Worm (Caenorhabditis elegans): ENCODE measurements around the gene mut-7.

Gene mut-7

DNA sequence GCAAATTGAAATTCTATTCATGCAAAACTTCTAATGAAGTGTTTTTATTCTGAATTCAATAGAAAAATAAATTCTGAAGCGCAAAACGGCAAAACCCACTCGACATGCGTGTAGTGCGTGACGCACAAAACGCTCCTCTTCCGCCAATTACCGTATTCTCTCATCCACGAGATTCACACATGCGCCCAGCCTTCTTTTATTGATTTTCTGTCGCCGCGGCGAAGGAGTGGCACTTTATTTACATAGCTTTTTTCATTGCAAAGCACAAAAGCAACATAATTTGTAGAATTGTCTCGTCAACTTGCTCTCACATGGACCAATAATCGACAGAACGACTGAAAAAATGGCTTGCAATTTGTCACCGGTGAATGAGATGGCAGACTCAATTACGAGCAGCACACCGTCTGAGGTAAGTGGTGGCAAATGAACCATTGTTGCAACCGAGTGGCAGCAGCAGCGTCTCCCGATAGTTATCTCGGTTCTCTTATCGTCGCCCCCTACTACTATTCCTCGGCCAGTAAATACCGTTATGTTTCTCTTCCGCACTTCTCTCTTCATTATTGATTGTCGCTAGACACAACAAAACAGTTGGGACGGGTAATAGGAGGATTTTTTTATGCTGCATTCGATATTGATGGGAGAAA is 4.0 kb upstream of the mut-7 start, which contains the start of gene unc-16:
unc-16 (plus strand) TSS at position 243 of the 644 bp plus-strand sequence.
- TF ChIP-seq athp-1 (tag; optimal IDR thresholded peaks at IDR 0.05) (peak; percentile 62), sdz-38 (tag; optimal IDR thresholded peaks at IDR 0.05) (no peak), C06A6.2 (GFP tag; conservative IDR thresholded peaks at IDR 0.05) (0 out of 2 replicates have a peak, but pooled peaks have one; percentile 31), lsl-1 (GFP tag; optimal IDR thresholded peaks at IDR 0.05) (peak; percentile 76), let-526 (GFP tag; IDR thresholded peaks at IDR 0.05) (no peak; the same call in 1 of the 2 replicates), lin-40 (tag; optimal IDR thresholded peaks at IDR 0.05) (peak; percentile 85), lin-26 (GFP tag; IDR thresholded peaks at IDR 0.05) (peak; percentile 26; the same call in 1 of the 2 replicates), die-1 (tag; optimal IDR thresholded peaks at IDR 0.05) (no peak), xnd-1 (tag; optimal IDR thresholded peaks at IDR 0.05) (no peak), egl-18 (GFP tag; IDR thresholded peaks at IDR 0.05) (no peak), F33H1.4 (GFP tag; IDR thresholded peaks at IDR 0.05) (peak; percentile 50; the same call in 1 of the 2 replicates), ceh-91 (GFP tag; IDR thresholded peaks at IDR 0.05) (no peak), ama-1 (optimal IDR thresholded peaks at IDR 0.05) (peak; percentile 25), ama-1 (GFP tag; optimal IDR thresholded peaks at IDR 0.05) (no peak), dpl-1 (GFP tag; optimal IDR thresholded peaks at IDR 0.05) (peak; percentile 34), chd-7 (tag; optimal IDR thresholded peaks at IDR 0.05) (no peak), B0336.3 (GFP tag; IDR thresholded peaks at IDR 0.05) (peak; percentile 59), nhr-80 (tag; optimal IDR thresholded peaks at IDR 0.05) (peak; percentile 70), F23B12.7 (tag; optimal IDR thresholded peaks at IDR 0.05; ENCODE audit: insufficient read depth) (no peak), pbrm-1 (GFP tag; IDR thresholded peaks at IDR 0.05) (peak; percentile 72), tbp1 (GFP tag; optimal IDR thresholded peaks at IDR 0.05) (peak; percentile 42), F52B5.7 (tag; optimal IDR thresholded peaks at IDR 0.05) (no peak), ztf-25 (GFP tag; IDR thresholded peaks at IDR 0.05) (no peak), ztf-18 (tag; optimal IDR thresholded peaks at IDR 0.05) (peak; percentile 54), mcd-1 (GFP tag; IDR thresholded peaks at IDR 0.05) (peak; percentile 89), F10E7.11 (tag; optimal IDR thresholded peaks at IDR 0.05) (no peak), F55B11.4 (tag; optimal IDR thresholded peaks at IDR 0.05; ENCODE audit: borderline replicate concordance, insufficient read depth) (no peak), efl-1 (GFP tag; optimal IDR thresholded peaks at IDR 0.05) (peak; percentile 19), snpc-1.1 (tag; optimal IDR thresholded peaks at IDR 0.05; ENCODE audit: insufficient read depth) (no peak), lin-35 (GFP tag; optimal IDR thresholded peaks at IDR 0.05) (peak in 1 of 3 experiments; percentile 82), K12H6.12 (tag; optimal IDR thresholded peaks at IDR 0.05) (peak; percentile 72), B0035.1 (tag; optimal IDR thresholded peaks at IDR 0.05) (no peak), F39B2.1 (GFP tag; IDR thresholded peaks at IDR 0.05) (no peak), ets-4 (GFP tag; optimal IDR thresholded peaks at IDR 0.05) (no peak), repo-1 (tag; optimal IDR thresholded peaks at IDR 0.05) (peak; percentile 46), C17E4.6 (GFP tag; IDR thresholded peaks at IDR 0.05) (0 out of 2 replicates have a peak, but pooled peaks have one; percentile 36), let-607 (tag; optimal IDR thresholded peaks at IDR 0.05) (peak; percentile 51 to 58), ztf-3 (GFP tag; optimal IDR thresholded peaks at IDR 0.05) (no peak), Y53G8AR.9 (GFP tag; conservative IDR thresholded peaks at IDR 0.05) (0 out of 2 replicates have a peak, but pooled peaks have one; percentile 17), hmg-1.2 (GFP tag; IDR thresholded peaks at IDR 0.05) (peak; percentile 33; the same call in 1 of the 2 replicates), ekl-4 (GFP tag; IDR thresholded peaks at IDR 0.05) (peak; percentile 84), madf-10 (tag; optimal IDR thresholded peaks at IDR 0.05) (peak; percentile 45), hrde-1 (tag; optimal IDR thresholded peaks at IDR 0.05; ENCODE audit: borderline replicate concordance) (no peak), gei-17 (GFP tag; optimal IDR thresholded peaks at IDR 0.05) (no peak), K11D2.4 (GFP tag; IDR thresholded peaks at IDR 0.05) (peak; percentile 87), rcor-1 (GFP tag; IDR thresholded peaks at IDR 0.05) (peak; percentile 35; the same call in 1 of the 2 replicates), unc-130 (GFP tag; optimal IDR thresholded peaks at IDR 0.05) (no peak)
